Worm (Caenorhabditis elegans): ENCODE results near the gene rsks-1.

rsks-1 gene

DNA sequence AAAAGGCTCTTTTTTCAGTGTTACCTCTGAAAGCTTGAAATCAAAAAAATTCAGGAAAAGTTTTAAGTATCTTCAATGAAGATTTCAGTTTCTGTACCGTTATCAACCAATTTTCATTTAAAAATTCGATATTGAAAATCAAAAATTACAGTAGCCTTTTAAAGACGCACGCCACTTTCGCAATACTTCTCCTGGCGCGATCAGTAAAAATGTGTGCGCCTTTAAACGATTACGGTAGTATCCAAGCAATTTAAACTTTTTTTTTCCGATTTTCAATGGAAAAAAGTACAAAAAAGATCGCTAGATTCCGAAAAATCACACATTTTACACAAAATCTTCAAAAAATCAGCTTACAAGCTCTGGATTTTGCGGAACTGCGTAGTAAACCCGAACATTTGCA, 45.0 kb downstream of the rsks-1 start:
- TF ChIP-seq tab-1 (GFP tag; IDR thresholded peaks at IDR 0.05) (no peak), ztf-29 (GFP tag; IDR thresholded peaks at IDR 0.05) (no peak), cog-1 (tag; optimal IDR thresholded peaks at IDR 0.05) (no peak), T22C8.4 (GFP tag; IDR thresholded peaks at IDR 0.05) (no peak), ref-1 (GFP tag; conservative IDR thresholded peaks at IDR 0.05) (no peak), ztf-23 (GFP tag; IDR thresholded peaks at IDR 0.05) (no peak), flt-1 (GFP tag; IDR thresholded peaks at IDR 0.05) (no peak)

ce11 chrIII:11290554-11290953, 45.6 kb downstream of the rsks-1 start, which contains the start of the genes gly-9, mib-1 and smc-3:
gly-9 (minus strand) TSS chrIII:11290580.
mib-1 (minus strand) TSS chrIII:11290676.
smc-3 (plus strand) TSS chrIII:11290904.
- TF ChIP-seq ref-1 (GFP tag; conservative IDR thresholded peaks at IDR 0.05) (no peak), flt-1 (GFP tag; IDR thresholded peaks at IDR 0.05) (0 out of 2 replicates have a peak, but pooled peaks have one; percentile 41), ztf-23 (GFP tag; IDR thresholded peaks at IDR 0.05) (peak; percentile 65; the same call in 1 of the 2 replicates), cog-1 (tag; optimal IDR thresholded peaks at IDR 0.05) (no peak), klf-2 (GFP tag; conservative IDR thresholded peaks at IDR 0.05) (0 out of 2 replicates have a peak, but pooled peaks have one; percentile 51), ztf-29 (GFP tag; IDR thresholded peaks at IDR 0.05) (no peak), tab-1 (GFP tag; IDR thresholded peaks at IDR 0.05) (no peak), T22C8.4 (GFP tag; IDR thresholded peaks at IDR 0.05) (no peak), med-1 (GFP tag; optimal IDR thresholded peaks at IDR 0.05; ENCODE audit: insufficient read depth) (no peak)
